Worm (Caenorhabditis elegans): ENCODE data around the gene F55B11.3.

ce11 chrIV:14385140-14385539, 39.4 kb upstream of the F55B11.3 start:
- TF ChIP-seq ceh-79 (tag; optimal IDR thresholded peaks at IDR 0.05) (no peak), hlh-12 (tag; optimal IDR thresholded peaks at IDR 0.05) (no peak), Y95B8A.8 (GFP tag; IDR thresholded peaks at IDR 0.05) (no peak), ZK185.1 (tag; optimal IDR thresholded peaks at IDR 0.05; ENCODE audit: poor library complexity, severe bottlenecking) (no peak)

Data from whole organism, young adult.